Worm (Caenorhabditis elegans): ENCODE data around the gene twk-4.

DNA sequence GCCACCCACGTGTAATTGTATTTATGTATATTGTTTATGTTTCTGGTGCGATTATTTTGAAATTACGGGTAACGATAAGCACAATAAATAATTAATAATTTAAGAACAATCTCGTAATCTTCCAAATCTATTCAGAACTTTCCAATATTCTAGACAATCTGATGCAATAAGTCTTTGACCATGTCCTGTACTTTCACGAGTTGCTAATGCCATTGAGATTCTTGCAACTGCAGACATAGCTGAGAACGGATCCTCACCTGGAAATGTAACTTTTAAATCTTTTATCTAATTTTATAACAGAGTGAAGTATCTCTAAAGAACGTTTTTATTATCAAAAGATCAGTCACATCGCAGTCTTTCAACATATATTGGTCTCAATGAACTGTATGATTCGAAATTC is 30.7 kb downstream of the twk-4 start:
- TF ChIP-seq dpl-1 (GFP tag; optimal IDR thresholded peaks at IDR 0.05), result no peak
- TF ChIP-seq ceh-20 (GFP tag; IDR thresholded peaks at IDR 0.05), result no peak
- no peak for TF ChIP-seq snpc-4 (tag; optimal IDR thresholded peaks at IDR 0.05)
- TF ChIP-seq nhr-11 (tag; optimal IDR thresholded peaks at IDR 0.05), result no peak
- no peak for TF ChIP-seq F44E2.7 (GFP tag; IDR thresholded peaks at IDR 0.05)
- no peak for TF ChIP-seq daf-16 (GFP tag; optimal IDR thresholded peaks at IDR 0.05)
- TF ChIP-seq daf-16 (tag; optimal IDR thresholded peaks at IDR 0.05), result no peak
- no peak for TF ChIP-seq nhr-237 (tag; optimal IDR thresholded peaks at IDR 0.05)
- TF ChIP-seq dve-1 (tag; optimal IDR thresholded peaks at IDR 0.05; ENCODE audit: insufficient read depth), result no peak
